Worm (Caenorhabditis elegans) whole organism, midembryonic: Measurements from ENCODE around the gene C09F5.1.
"Not testable (repeated sequence)": the region's sequence is repeated elsewhere in the genome, so short reads cannot be mapped to it uniquely, and the experiment has no call there.

Experiments used
- T22C8.4 ChIP-seq: fragments of 200-800 bp; sonication (Bioruptor generic); IDR thresholded peaks from 2 replicates; pipeline ENCODE4 v1.3.6; 2022; ENCODE audit warnings: missing genetic modification characterization, missing compliant biosample characterization
- cog-1 ChIP-seq: sonication (generic microtip); optimal IDR thresholded peaks from 2 replicates; lab custom pipeline; 2016; ENCODE audit warnings: missing genetic modification characterization, missing compliant biosample characterization
- flt-1 ChIP-seq: fragments of 200-800 bp; sonication (Bioruptor generic); IDR thresholded peaks from 2 replicates; pipeline ENCODE4 v1.3.6; 2022; ENCODE audit warnings: missing genetic modification characterization, missing compliant biosample characterization
- klf-2 ChIP-seq: fragments of 200-800 bp; sonication (Bioruptor generic); conservative IDR thresholded peaks from 2 replicates; pipeline ENCODE4 v1.3.6; 2022; ENCODE audit warnings: missing genetic modification reagents, missing genetic modification characterization, missing compliant biosample characterization
- med-1 ChIP-seq: sonication (generic microtip); optimal IDR thresholded peaks from 2 replicates; lab custom pipeline; 2017; ENCODE audit warnings: missing genetic modification characterization, mild to moderate bottlenecking, missing compliant biosample characterization, antibody characterized with exemption, missing genetic modification reagents; ENCODE audit not compliant: insufficient read depth
- ref-1 ChIP-seq: fragments of 200-800 bp; sonication (Bioruptor generic); conservative IDR thresholded peaks from 2 replicates; pipeline ENCODE4 v1.3.6; 2022; ENCODE audit warnings: missing genetic modification reagents, missing genetic modification characterization, missing compliant biosample characterization
- tab-1 ChIP-seq: fragments of 200-800 bp; sonication (Bioruptor generic); IDR thresholded peaks from 2 replicates; pipeline ENCODE4 v1.3.6; 2022; ENCODE audit warnings: missing genetic modification characterization, missing compliant biosample characterization
- ztf-23 ChIP-seq: fragments of 200-800 bp; sonication (Bioruptor generic); IDR thresholded peaks from 2 replicates; pipeline ENCODE4 v1.3.6; 2022; ENCODE audit warnings: missing genetic modification reagents, missing genetic modification characterization, missing compliant biosample characterization
- ztf-29 ChIP-seq: fragments of 200-800 bp; sonication (Bioruptor generic); IDR thresholded peaks from 2 replicates; pipeline ENCODE4 v1.3.6; 2022; ENCODE audit warnings: missing genetic modification reagents, missing genetic modification characterization, missing compliant biosample characterization

C09F5.1 gene

DNA sequence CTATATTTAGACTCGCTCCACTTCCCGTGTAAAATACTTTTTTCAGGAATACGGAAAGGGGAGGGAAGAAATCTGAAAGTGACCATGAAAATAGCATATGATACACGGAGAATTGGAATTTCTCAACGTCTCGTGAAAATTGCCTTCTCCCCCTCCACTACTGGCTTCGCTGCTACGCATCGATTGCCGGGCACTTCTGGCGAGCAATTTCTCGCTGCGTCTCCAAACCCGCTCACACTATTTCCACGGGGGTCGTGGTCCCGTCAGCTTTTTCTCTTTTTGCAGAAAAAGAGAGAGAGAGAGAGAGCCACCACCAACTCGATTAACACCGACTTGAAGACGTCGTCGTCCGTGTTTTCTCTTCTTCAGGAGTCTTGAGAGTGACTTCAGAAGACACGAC, 12.5 kb downstream of the C09F5.1 start:
- TF ChIP-seq T22C8.4 (GFP tag; lab: Robert Waterston, UW) (0 out of 2 replicates have a peak, but pooled peaks have one; percentile 11), flt-1 (no peak)

DNA sequence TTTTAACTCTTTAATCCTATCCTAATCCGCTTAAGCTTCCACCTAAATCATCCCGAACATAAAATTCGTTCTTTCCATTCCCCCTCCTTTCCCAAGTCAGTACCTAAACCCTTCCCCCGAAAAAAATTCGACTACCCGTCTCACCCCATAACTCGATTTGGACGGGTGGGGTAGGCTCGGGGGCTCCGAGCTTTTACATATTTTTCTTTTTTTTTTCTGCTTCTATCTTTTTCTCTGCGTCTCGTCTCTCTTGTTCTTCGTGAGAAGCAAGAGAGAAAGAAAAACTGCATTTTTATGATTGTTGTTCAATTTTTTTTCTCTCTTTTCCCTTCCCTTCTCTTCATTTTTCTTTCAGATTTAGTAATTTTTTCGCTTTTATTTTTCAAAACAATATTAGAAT, 16.9 kb downstream of the C09F5.1 start:
- TF ChIP-seq tab-1 (GFP tag; lab: Robert Waterston, UW): no peak
- no peak for TF ChIP-seq klf-2 (GFP tag; lab: Robert Waterston, UW)
- no peak for TF ChIP-seq flt-1
- TF ChIP-seq ref-1 (GFP tag; lab: Robert Waterston, UW): no peak
- TF ChIP-seq ztf-29 (GFP tag; lab: Robert Waterston, UW): no peak

DNA sequence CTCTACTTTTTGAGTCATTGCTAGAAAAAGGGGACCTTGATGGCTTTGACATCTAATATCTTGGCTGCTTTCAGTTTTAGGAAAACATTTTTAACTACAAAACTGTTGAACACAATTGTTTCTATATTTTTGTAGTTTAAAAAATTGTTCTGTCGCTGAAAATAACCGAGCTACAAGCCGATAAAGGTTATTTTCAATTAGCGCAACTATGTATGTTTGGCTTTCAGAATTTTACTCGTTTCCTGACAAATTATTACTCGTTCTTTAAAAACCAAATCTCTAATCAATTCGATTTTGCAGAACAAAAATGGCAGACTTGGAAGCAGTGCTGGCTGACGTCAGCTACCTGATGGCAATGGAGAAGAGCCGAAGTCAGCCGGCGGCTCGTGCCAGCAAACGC, 17.3 kb downstream of the C09F5.1 start, which contains the start of gene grk-2:
Gene grk-2, plus strand, starts transcription at position 301 of the 400 bp plus-strand sequence.
- TF ChIP-seq cog-1 (tag; lab: Kevin White, UChicago) (no peak), tab-1 (GFP tag; lab: Robert Waterston, UW) (no peak), flt-1 (no peak), ztf-23 (no peak), klf-2 (GFP tag; lab: Robert Waterston, UW) (no peak), ztf-29 (GFP tag; lab: Robert Waterston, UW) (no peak)

DNA sequence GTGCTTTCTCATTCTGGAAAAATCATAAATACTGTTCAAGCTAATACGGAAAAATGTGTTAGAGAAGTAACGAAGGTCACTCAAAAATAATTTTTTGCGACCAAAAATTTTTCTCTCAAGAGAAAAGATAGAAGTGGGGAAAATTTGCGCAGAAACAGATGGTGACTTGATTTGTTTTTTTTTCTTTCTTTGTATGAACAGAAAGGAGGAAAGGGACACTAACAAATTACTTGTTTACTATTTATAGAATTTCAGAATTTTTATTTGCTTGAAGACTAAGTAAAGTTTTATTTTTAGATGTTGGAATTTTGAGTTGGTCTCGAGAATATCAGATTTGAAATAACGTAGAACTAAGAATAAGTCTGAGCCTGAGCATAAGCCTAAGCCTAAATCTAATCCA, 24.8 kb downstream of the C09F5.1 start, which contains the start of gene W02B3.4:
Gene W02B3.4, minus strand, starts transcription at position 101 of the 400 bp plus-strand sequence.
- TF ChIP-seq ztf-29 (GFP tag; lab: Robert Waterston, UW) (no peak), tab-1 (GFP tag; lab: Robert Waterston, UW) (no peak), ref-1 (GFP tag; lab: Robert Waterston, UW) (no peak), med-1 (no peak), klf-2 (GFP tag; lab: Robert Waterston, UW) (no peak), ztf-23 (no peak), cog-1 (tag; lab: Kevin White, UChicago) (no peak), T22C8.4 (GFP tag; lab: Robert Waterston, UW) (no peak), flt-1 (no peak)

DNA sequence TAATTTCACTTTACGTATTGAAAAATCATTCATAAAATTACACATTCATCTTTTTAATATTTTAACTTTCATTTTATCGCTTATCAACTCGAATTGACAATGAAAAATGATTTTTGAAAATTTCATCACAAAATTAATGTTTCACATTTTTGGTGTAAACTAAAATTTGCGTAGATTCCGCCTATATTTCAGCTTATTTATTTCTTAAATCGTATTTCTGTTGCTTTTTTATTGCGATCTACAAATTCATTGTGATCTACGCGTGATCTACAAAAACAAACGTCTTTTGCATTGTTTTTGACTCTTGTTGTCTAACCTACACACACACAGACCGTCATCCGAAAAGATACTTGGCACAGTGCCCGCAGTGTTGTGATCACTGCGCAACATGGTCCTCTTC, 29.6 kb downstream of the C09F5.1 start:
- TF ChIP-seq med-1: no peak
- TF ChIP-seq cog-1 (tag; lab: Kevin White, UChicago): no peak
- no peak for TF ChIP-seq flt-1
- no peak for TF ChIP-seq ztf-23
- no peak for TF ChIP-seq klf-2 (GFP tag; lab: Robert Waterston, UW)

DNA sequence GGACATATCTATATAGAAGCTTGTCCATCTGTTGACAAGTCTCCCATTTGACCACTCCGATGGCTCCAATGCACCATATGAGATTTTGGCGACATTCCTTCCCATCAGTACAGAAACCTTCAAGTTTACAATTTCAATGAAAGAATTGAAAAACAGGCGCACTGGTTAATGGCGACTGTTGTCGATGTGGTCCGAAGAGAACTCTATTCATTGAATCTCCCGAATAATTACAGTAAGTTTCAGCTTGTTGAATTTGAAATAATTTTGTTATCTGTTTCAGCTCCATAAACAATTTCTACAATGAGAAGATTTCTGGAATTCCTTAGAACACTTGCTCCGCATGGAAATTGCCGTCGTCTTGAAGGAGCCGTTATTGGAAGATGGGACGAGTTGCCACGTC, 30.4 kb downstream of the C09F5.1 start, which contains the start of gene elf-1:
Gene elf-1, plus strand, starts transcription at position 301 of the 400 bp plus-strand sequence.
- TF ChIP-seq klf-2 (GFP tag; lab: Robert Waterston, UW); med-1; tab-1 (GFP tag; lab: Robert Waterston, UW): not testable (repeated sequence)

DNA sequence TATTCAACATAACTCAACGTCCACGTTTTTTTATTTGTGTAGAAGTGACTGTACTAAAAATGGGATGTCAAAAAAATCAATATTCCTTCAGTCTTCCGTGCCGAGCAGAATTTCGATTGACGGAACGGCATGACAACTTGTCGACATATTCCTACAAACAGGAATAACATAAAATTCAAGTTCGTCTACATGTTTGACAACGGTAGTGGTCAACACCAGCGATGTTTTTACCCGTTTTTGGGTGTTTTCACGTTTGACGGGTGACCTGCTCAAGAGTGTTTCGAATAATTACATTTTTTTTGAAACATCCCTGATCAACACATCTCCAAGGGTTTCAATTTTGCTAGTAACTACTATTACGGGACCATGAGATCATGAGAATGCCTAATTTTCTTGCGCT, 33.4 kb downstream of the C09F5.1 start, which contains the start of gene W02B3.7:
Gene W02B3.7, minus strand, starts transcription at position 101 of the 400 bp plus-strand sequence.
- TF ChIP-seq cog-1 (tag; lab: Kevin White, UChicago): no peak
- no peak for TF ChIP-seq tab-1 (GFP tag; lab: Robert Waterston, UW)
- TF ChIP-seq klf-2 (GFP tag; lab: Robert Waterston, UW): no peak
- TF ChIP-seq ref-1 (GFP tag; lab: Robert Waterston, UW): no peak
- no peak for TF ChIP-seq flt-1
- no peak for TF ChIP-seq ztf-29 (GFP tag; lab: Robert Waterston, UW)
- TF ChIP-seq ztf-23: no peak
- TF ChIP-seq T22C8.4 (GFP tag; lab: Robert Waterston, UW): no peak
- TF ChIP-seq med-1: no peak

DNA sequence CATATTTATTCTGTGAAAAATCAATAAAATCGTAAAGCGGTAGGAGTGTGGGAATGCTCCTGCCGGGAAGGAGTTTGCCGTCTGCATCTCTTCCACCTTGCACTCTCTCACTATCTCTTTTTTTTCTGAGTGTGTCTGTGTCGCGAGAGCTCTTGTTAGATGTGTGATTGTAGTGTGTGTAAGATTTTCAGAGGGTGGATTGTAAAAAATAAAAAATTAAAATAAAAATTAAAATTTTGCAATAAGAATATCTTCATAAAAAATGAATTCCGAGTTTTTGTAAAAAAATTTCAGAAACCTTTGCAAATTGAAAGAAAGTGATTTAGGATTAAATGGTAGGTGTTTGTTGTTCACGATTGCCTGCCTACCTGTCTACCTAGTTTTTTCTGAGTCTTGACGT, 37.9 kb downstream of the C09F5.1 start, which contains the start of gene sel-15:
Gene sel-15, minus strand, starts transcription at position 101 of the 400 bp plus-strand sequence.
- TF ChIP-seq med-1: no peak
- no peak for TF ChIP-seq flt-1

DNA sequence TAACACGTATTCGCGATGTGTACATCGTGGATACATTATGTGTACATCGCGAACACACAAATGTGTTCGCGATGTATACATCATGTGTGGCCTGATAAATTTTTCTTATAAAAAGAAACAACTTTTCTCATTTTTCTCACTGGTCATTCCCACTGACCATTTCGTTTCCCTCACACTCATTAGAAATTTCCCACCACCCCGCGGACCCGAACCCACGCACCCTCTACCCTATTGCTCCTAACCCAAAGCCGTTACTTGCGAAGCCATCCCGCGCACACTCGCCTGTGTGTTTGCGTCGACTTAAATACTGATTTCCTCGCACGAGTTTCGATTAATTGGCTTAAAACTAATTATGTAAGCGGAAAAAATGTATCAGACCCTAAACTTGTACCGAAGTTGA, 40.3 kb downstream of the C09F5.1 start:
- TF ChIP-seq tab-1 (GFP tag; lab: Robert Waterston, UW): peak; percentile 68; the same call in 1 of the 2 replicates
- peak; percentile 38; the same call in 1 of the 2 replicates for TF ChIP-seq ref-1 (GFP tag; lab: Robert Waterston, UW)
- no peak for TF ChIP-seq cog-1 (tag; lab: Kevin White, UChicago)

DNA sequence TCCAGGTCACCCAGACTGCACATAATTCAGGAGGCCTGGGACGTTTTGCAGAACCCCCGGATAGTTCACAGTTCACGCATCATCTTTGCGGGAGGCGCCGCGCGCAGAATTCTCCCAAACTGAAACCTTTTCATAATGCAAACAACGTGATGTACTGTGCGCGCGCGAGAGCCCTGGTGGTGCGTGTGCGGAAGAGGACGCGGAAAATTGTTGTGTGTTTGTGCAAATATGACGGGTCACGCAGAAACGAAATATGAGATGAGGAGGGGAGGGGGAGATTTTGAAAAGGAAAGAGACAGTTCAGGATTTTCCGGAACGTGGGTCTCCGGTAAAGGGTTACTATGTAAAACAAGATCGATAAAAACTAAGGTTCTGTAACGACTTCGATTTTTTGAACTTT, 51.5 kb downstream of the C09F5.1 start:
- TF ChIP-seq flt-1 (no peak), med-1 (no peak), tab-1 (GFP tag; lab: Robert Waterston, UW) (no peak), T22C8.4 (GFP tag; lab: Robert Waterston, UW) (no peak), ref-1 (GFP tag; lab: Robert Waterston, UW) (no peak), klf-2 (GFP tag; lab: Robert Waterston, UW) (no peak), ztf-29 (GFP tag; lab: Robert Waterston, UW) (no peak), cog-1 (tag; lab: Kevin White, UChicago) (no peak), ztf-23 (no peak)
